Worm (Caenorhabditis elegans): ENCODE results near the gene Y45F10D.15.

DNA sequence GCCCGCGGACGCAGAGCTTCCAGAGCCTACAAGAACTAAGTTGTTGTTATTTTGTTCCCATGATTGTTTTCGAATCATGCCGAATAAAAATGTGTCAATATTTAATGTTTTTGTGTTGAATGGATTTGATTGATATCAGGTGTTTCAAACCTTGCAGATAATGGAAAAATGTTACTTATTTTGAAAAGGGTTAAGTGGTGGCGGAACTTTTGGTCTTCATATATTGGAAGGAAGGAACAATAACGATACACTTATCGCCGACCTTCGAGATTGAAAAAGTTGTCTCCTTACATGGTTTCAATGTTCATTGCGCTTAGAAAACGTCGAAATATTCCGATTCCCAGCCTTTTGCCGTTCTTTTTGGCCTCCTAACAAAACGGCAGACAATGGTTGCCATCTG lies 42.1 kb downstream of the Y45F10D.15 start, which contains the start of gene gly-10:
- TF ChIP-seq ztf-3 (GFP tag; optimal IDR thresholded peaks at IDR 0.05) (no peak), zfh-2 (GFP tag; conservative IDR thresholded peaks at IDR 0.05) (0 out of 2 replicates have a peak, but pooled peaks have one; percentile 27), unc-62 (GFP tag; optimal IDR thresholded peaks at IDR 0.05) (no peak), him-1 (tag; optimal IDR thresholded peaks at IDR 0.05) (no peak)
